Worm (Caenorhabditis elegans) whole organism, young adult: ENCODE data around the gene B0024.3.
A peak's percentile ranks its signal among the peaks of the same experiment; 100 is the strongest.

ENCODE experiments used
- C06A6.2 ChIP-seq: fragments of 200-800 bp; sonication (Bioruptor generic); conservative IDR thresholded peaks from 2 replicates; pipeline ENCODE4 v1.3.6; 2022; ENCODE audit warnings: missing genetic modification characterization, missing compliant biosample characterization
- F57C9.4 ChIP-seq: sonication (generic microtip); optimal IDR thresholded peaks from 2 replicates; lab custom pipeline; 2017; ENCODE audit warnings: mild to moderate bottlenecking, missing genetic modification characterization, missing compliant biosample characterization
- Y53F4B.3 ChIP-seq: fragments of 200-800 bp; sonication (Bioruptor generic); IDR thresholded peaks from 2 replicates; pipeline ENCODE4 v1.3.6; 2022; ENCODE audit warnings: missing genetic modification reagents, missing genetic modification characterization, missing compliant biosample characterization
- Y56A3A.18 ChIP-seq: fragments of 200-800 bp; sonication (Bioruptor generic); IDR thresholded peaks from 2 replicates; pipeline ENCODE4 v1.3.6; 2022; ENCODE audit warnings: missing genetic modification reagents, missing genetic modification characterization, missing compliant biosample characterization
- Y95B8A.8 ChIP-seq: fragments of 200-800 bp; sonication (Bioruptor generic); IDR thresholded peaks from 2 replicates; pipeline ENCODE4 v1.3.6; 2022; ENCODE audit warnings: missing genetic modification reagents, missing genetic modification characterization, missing compliant biosample characterization
- ZK185.1 ChIP-seq: sonication (generic microtip); optimal IDR thresholded peaks from 2 replicates; lab custom pipeline; 2016; ENCODE audit warnings: mild to moderate bottlenecking, missing genetic modification characterization, missing compliant biosample characterization; ENCODE audit not compliant: poor library complexity, severe bottlenecking
- ama-1 ChIP-seq, 3 experiments: fragments of 150-350 bp in 1 of 3; sonication (generic microtip) in 2 of 3; optimal IDR thresholded peaks; 2 replicates each; lab custom pipeline; 2014 to 2018; ENCODE audit warnings: missing biosample characterization in 2 of 3, missing genetic modification characterization in 2 of 3, missing genetic modification reagents in 2 of 3
- aptf-3 ChIP-seq: fragments of 200-800 bp; sonication (Bioruptor generic); IDR thresholded peaks from 2 replicates; pipeline ENCODE4 v1.3.6; 2022; ENCODE audit warnings: missing genetic modification characterization, missing compliant biosample characterization
- attf-3 ChIP-seq: fragments of 200-800 bp; sonication (Bioruptor generic); conservative IDR thresholded peaks from 2 replicates; pipeline ENCODE4 v1.3.6; 2022; ENCODE audit warnings: missing genetic modification reagents, missing genetic modification characterization, missing compliant biosample characterization
- ccch-3 ChIP-seq: fragments of 200-800 bp; sonication (Bioruptor generic); optimal IDR thresholded peaks from 2 replicates; lab custom pipeline; 2018; ENCODE audit warnings: mild to moderate bottlenecking, missing genetic modification characterization, missing compliant biosample characterization
- ceh-40 ChIP-seq: fragments of 200-800 bp; sonication (Bioruptor generic); IDR thresholded peaks from 2 replicates; pipeline ENCODE4 v1.3.6; 2022; ENCODE audit warnings: missing genetic modification characterization, missing compliant biosample characterization
- ceh-79 ChIP-seq: sonication (generic microtip); optimal IDR thresholded peaks from 2 replicates; lab custom pipeline; 2017; ENCODE audit warnings: mild to moderate bottlenecking, missing genetic modification characterization, missing compliant biosample characterization
- die-1 ChIP-seq: sonication (generic microtip); optimal IDR thresholded peaks from 2 replicates; lab custom pipeline; 2016; ENCODE audit warnings: missing genotype, mild to moderate bottlenecking, missing genetic modification characterization, missing compliant biosample characterization
- dox-1 ChIP-seq: fragments of 200-800 bp; sonication (Bioruptor generic); IDR thresholded peaks from 2 replicates; pipeline ENCODE4 v1.3.6; 2022; ENCODE audit warnings: missing genetic modification reagents, missing genetic modification characterization, missing compliant biosample characterization
- dpff-1 ChIP-seq: sonication (generic microtip); optimal IDR thresholded peaks from 2 replicates; lab custom pipeline; 2017; ENCODE audit warnings: mild to moderate bottlenecking, missing genetic modification characterization, missing compliant biosample characterization
- efl-1 ChIP-seq: fragments of 150-350 bp; optimal IDR thresholded peaks from 2 replicates; lab custom pipeline; 2014; ENCODE audit warnings: missing biosample characterization, missing genetic modification reagents, missing genetic modification characterization
- egrh-3 ChIP-seq: fragments of 200-800 bp; sonication (Bioruptor generic); IDR thresholded peaks from 2 replicates; pipeline ENCODE4 v1.3.6; 2022; ENCODE audit warnings: missing genetic modification reagents, missing genetic modification characterization, missing compliant biosample characterization
- ets-4 ChIP-seq: fragments of 200-800 bp; sonication (Bioruptor generic); optimal IDR thresholded peaks from 2 replicates; lab custom pipeline; 2018; ENCODE audit warnings: mild to moderate bottlenecking, missing genetic modification characterization, missing compliant biosample characterization
- hlh-12 ChIP-seq: sonication (generic microtip); optimal IDR thresholded peaks from 2 replicates; lab custom pipeline; 2016; ENCODE audit warnings: missing genetic modification characterization, missing compliant biosample characterization
- hmg-1.2 ChIP-seq: fragments of 200-800 bp; sonication (Bioruptor generic); IDR thresholded peaks from 2 replicates; pipeline ENCODE4 v1.3.6; 2022; ENCODE audit warnings: missing genetic modification reagents, missing genetic modification characterization, missing compliant biosample characterization
- hrde-1 ChIP-seq: sonication (generic microtip); optimal IDR thresholded peaks from 2 replicates; lab custom pipeline; 2016; ENCODE audit warnings: missing genetic modification characterization, mild to moderate bottlenecking, missing compliant biosample characterization, moderate library complexity, missing genotype, missing genetic modification reagents, borderline replicate concordance
- let-607 ChIP-seq, 2 experiments: fragments of 200-800 bp in 1 of 2; sonication (Bioruptor generic) in 1 of 2; sonication (generic microtip) in 1 of 2; optimal IDR thresholded peaks; 2 replicates each; lab custom pipeline; 2016 to 2018; ENCODE audit warnings: mild to moderate bottlenecking in 2 of 2, missing compliant biosample characterization in 2 of 2, missing genetic modification characterization in 2 of 2, moderate library complexity in 2 of 2, missing genotype in 1 of 2
- lir-1 ChIP-seq: fragments of 200-800 bp; sonication (Bioruptor generic); conservative IDR thresholded peaks from 2 replicates; pipeline ENCODE4 v1.3.6; 2022; ENCODE audit warnings: missing genetic modification reagents, missing genetic modification characterization, missing compliant biosample characterization
- lsl-1 ChIP-seq: fragments of 200-800 bp; sonication (Bioruptor generic); optimal IDR thresholded peaks from 2 replicates; lab custom pipeline; 2018; ENCODE audit warnings: mild to moderate bottlenecking, missing genetic modification characterization, moderate library complexity, missing compliant biosample characterization
- lsy-27 ChIP-seq: sonication (generic microtip); optimal IDR thresholded peaks from 2 replicates; lab custom pipeline; 2017; ENCODE audit warnings: missing genetic modification characterization, mild to moderate bottlenecking, missing compliant biosample characterization, antibody characterized with exemption, missing genotype, borderline replicate concordance; ENCODE audit not compliant: insufficient read depth
- madf-10 ChIP-seq: sonication (generic microtip); optimal IDR thresholded peaks from 2 replicates; lab custom pipeline; 2016; ENCODE audit warnings: mild to moderate bottlenecking, missing genetic modification characterization, missing compliant biosample characterization
- madf-3 ChIP-seq: fragments of 200-800 bp; sonication (Bioruptor generic); IDR thresholded peaks from 2 replicates; pipeline ENCODE4 v1.3.6; 2022; ENCODE audit warnings: missing genetic modification reagents, missing genetic modification characterization, missing compliant biosample characterization
- madf-8 ChIP-seq: fragments of 200-800 bp; sonication (Bioruptor generic); conservative IDR thresholded peaks from 2 replicates; pipeline ENCODE4 v1.3.6; 2022; ENCODE audit warnings: missing genetic modification reagents, missing genetic modification characterization, missing compliant biosample characterization
- nfya-1 ChIP-seq: sonication (generic microtip); optimal IDR thresholded peaks from 2 replicates; lab custom pipeline; 2017; ENCODE audit warnings: antibody characterized with exemption, missing compliant biosample characterization, missing genetic modification characterization, borderline replicate concordance; ENCODE audit not compliant: insufficient read depth
- nhr-80 ChIP-seq: sonication (generic microtip); optimal IDR thresholded peaks from 2 replicates; lab custom pipeline; 2016; ENCODE audit warnings: missing genetic modification characterization, missing compliant biosample characterization
- nhr-90 ChIP-seq: sonication (generic microtip); optimal IDR thresholded peaks from 2 replicates; lab custom pipeline; 2016; ENCODE audit warnings: missing genotype, mild to moderate bottlenecking, missing genetic modification characterization, missing compliant biosample characterization
- rpc-1 ChIP-seq, 2 experiments: fragments of 150-350 bp in 1 of 2; sonication (generic microtip) in 1 of 2; optimal IDR thresholded peaks; 2 replicates each; lab custom pipeline; 2014 to 2018; ENCODE audit warnings: missing biosample characterization in 1 of 2, missing genetic modification characterization in 1 of 2, missing genetic modification reagents in 1 of 2, missing genotype in 1 of 2
- sdz-38 ChIP-seq: sonication (generic microtip); optimal IDR thresholded peaks from 2 replicates; lab custom pipeline; 2016; ENCODE audit warnings: missing genotype, missing genetic modification characterization, missing compliant biosample characterization
- sea-2 ChIP-seq: fragments of 200-800 bp; sonication (Bioruptor generic); IDR thresholded peaks from 2 replicates; pipeline ENCODE4 v1.3.6; 2022; ENCODE audit warnings: missing genetic modification characterization, missing compliant biosample characterization
- snpc-4 ChIP-seq, 5 experiments: fragments of 150-350 bp in 1 of 5; sonication (generic microtip) in 4 of 5; optimal IDR thresholded peaks; 2 replicates each; lab custom pipeline; 2014 to 2018; ENCODE audit warnings: missing genetic modification characterization in 5 of 5, missing biosample characterization in 3 of 5, antibody characterized with exemption in 2 of 5, mild to moderate bottlenecking in 2 of 5, missing compliant biosample characterization in 2 of 5, missing genotype in 2 of 5, moderate library complexity in 2 of 5, missing genetic modification reagents in 1 of 5
- tbp1 ChIP-seq: fragments of 200-800 bp; sonication (Bioruptor generic); optimal IDR thresholded peaks from 2 replicates; lab custom pipeline; 2018; ENCODE audit warnings: mild to moderate bottlenecking, missing genetic modification characterization, missing compliant biosample characterization
- xnd-1 ChIP-seq: sonication (generic microtip); optimal IDR thresholded peaks from 2 replicates; lab custom pipeline; 2016; ENCODE audit warnings: missing genotype, missing genetic modification reagents, missing genetic modification characterization, missing compliant biosample characterization
- ztf-3 ChIP-seq: fragments of 200-800 bp; sonication (Bioruptor generic); optimal IDR thresholded peaks from 2 replicates; lab custom pipeline; 2018; ENCODE audit warnings: mild to moderate bottlenecking, missing genetic modification characterization, missing compliant biosample characterization

Gene B0024.3

DNA sequence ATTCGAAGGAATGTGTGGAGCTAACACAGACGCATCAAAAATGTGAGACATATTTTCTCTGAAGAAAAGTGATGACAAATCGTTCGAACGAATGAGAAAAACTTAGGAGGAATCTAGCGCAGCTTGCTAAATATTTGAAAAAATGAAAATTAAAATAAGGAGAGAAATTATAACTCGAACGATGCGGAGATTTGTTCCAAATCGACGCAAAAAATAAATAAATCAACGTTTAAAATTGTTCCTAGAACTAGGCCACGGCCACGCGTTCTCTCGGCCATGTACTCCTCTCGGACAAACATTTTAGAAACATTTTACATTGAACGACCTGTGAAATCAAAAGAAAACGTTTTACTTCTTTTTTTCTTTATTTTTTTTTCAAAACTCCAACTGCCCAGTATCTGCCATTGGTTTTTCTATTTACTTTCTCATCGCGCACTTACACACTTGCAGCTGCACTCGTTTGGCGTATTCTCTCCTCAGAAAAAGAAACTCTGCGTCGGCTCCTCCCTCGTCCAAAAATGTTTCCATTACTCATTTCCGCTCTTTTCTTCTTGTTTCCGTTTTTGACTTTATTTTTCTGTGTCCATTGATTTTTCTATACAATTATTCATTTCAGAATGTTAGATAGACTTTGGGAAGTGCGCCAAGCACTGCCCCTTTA lies 32.9 kb downstream of the B0024.3 start, which contains the start of the genes gna-1 and B0024.13 (continued):
- TF ChIP-seq hmg-1.2 (GFP tag; lab: Robert Waterston, UW) (0 out of 2 replicates have a peak, but pooled peaks have one; percentile 9), ceh-79 (tag; lab: Kevin White, UChicago) (no peak), sdz-38 (tag; lab: Kevin White, UChicago) (no peak), ama-1 (optimal IDR thresholded peaks at IDR 0.05; lab: Kevin White, UChicago) (no peak), ama-1 (GFP tag; optimal IDR thresholded peaks at IDR 0.05; lab: Kevin White, UChicago) (no peak), dox-1 (GFP tag; lab: Robert Waterston, UW) (peak; percentile 46), F57C9.4 (tag; lab: Kevin White, UChicago) (no peak), die-1 (tag; lab: Kevin White, UChicago) (no peak), nhr-80 (no peak), tbp1 (GFP tag; lab: Kevin White, UChicago) (peak; percentile 20), nfya-1 (tag; lab: Kevin White, UChicago) (no peak), lir-1 (GFP tag; lab: Robert Waterston, UW) (peak; percentile 56; the same call in 1 of the 2 replicates), dpff-1 (tag; lab: Kevin White, UChicago) (no peak), ztf-3 (GFP tag; lab: Kevin White, UChicago) (no peak), ceh-40 (peak; percentile 70; the same call in 1 of the 2 replicates), ZK185.1 (tag; lab: Kevin White, UChicago) (peak; percentile 77), C06A6.2 (no peak), madf-8 (peak; percentile 24; the same call in 1 of the 2 replicates), snpc-4 (GFP tag; optimal IDR thresholded peaks at IDR 0.05; lab: Kevin White, UChicago) (no peak), snpc-4 (tag; optimal IDR thresholded peaks at IDR 0.05; lab: Kevin White, UChicago) (peak in 2 of 4 experiments; percentile 10 to 39), Y53F4B.3 (GFP tag; lab: Robert Waterston, UW) (no peak), ccch-3 (GFP tag; lab: Kevin White, UChicago) (peak; percentile 24), Y56A3A.18 (no peak)

DNA sequence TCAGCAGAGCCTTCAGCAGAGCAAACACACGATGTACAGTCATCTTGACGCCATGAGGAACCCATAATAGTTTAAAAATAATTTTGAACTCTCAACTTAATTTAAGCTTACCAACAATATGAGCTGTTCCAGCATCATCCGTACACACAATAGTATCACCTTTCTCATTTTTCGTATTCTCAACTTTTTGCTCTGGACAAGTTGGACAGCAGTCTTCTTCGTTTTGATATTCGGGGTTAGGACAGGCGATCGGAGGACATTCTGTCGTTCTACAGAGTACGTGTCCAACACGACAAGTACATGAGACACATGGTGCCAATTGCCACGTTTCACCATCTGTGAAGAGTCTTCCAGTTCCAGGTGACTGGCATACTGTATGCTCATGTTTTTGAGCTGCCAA lies 36.2 kb downstream of the B0024.3 start:
- TF ChIP-seq hlh-12 = no peak
- no peak for TF ChIP-seq rpc-1 (optimal IDR thresholded peaks at IDR 0.05; lab: Kevin White, UChicago)
- TF ChIP-seq rpc-1 (tag; optimal IDR thresholded peaks at IDR 0.05; lab: Kevin White, UChicago) = no peak
- TF ChIP-seq lsl-1 (GFP tag; lab: Kevin White, UChicago) = no peak
- TF ChIP-seq let-607 (tag; optimal IDR thresholded peaks at IDR 0.05; lab: Kevin White, UChicago) = no peak
- TF ChIP-seq madf-3 (GFP tag; lab: Robert Waterston, UW) = no peak
- no peak for TF ChIP-seq sea-2 (GFP tag; lab: Robert Waterston, UW)
- TF ChIP-seq hrde-1 (tag; lab: Kevin White, UChicago) = no peak
- no peak for TF ChIP-seq madf-10 (tag; lab: Kevin White, UChicago)
- no peak for TF ChIP-seq attf-3 (GFP tag; lab: Robert Waterston, UW)
- TF ChIP-seq ets-4 (GFP tag; lab: Kevin White, UChicago) = no peak
- TF ChIP-seq efl-1 (GFP tag; lab: Kevin White, UChicago) = no peak
- TF ChIP-seq egrh-3 (GFP tag; lab: Robert Waterston, UW) = no peak
- no peak for TF ChIP-seq xnd-1 (tag; lab: Kevin White, UChicago)
- TF ChIP-seq Y95B8A.8 (GFP tag; lab: Robert Waterston, UW) = no peak
- TF ChIP-seq lsy-27 (tag; lab: Kevin White, UChicago) = no peak
- no peak for TF ChIP-seq nhr-90 (tag; lab: Kevin White, UChicago)
- no peak for TF ChIP-seq aptf-3 (GFP tag; lab: Robert Waterston, UW)
